Worm (Caenorhabditis elegans): ENCODE data around the gene F55C5.10.

The F55C5.10 gene

ce11 chrV:12258922-12259321 is 24.4 kb upstream of the F55C5.10 start, which contains the start of gene ugt-56:
TSS of gene ugt-56 (plus strand) at chrV:12258982.
- TF ChIP-seq nhr-129 (tag; optimal IDR thresholded peaks at IDR 0.05) (no peak), sma-9 (GFP tag; optimal IDR thresholded peaks at IDR 0.05) (no peak), sma-9 (tag; optimal IDR thresholded peaks at IDR 0.05) (no peak), sem-4 (tag; optimal IDR thresholded peaks at IDR 0.05) (no peak), nhr-23 (tag; optimal IDR thresholded peaks at IDR 0.05) (no peak)

- no peak for TF ChIP-seq unc-62 (GFP tag; optimal IDR thresholded peaks at IDR 0.05)
- TF ChIP-seq peb-1 (tag; optimal IDR thresholded peaks at IDR 0.05), result no peak
- no peak for TF ChIP-seq nhr-23 (tag; optimal IDR thresholded peaks at IDR 0.05)
- TF ChIP-seq blmp-1 (tag; optimal IDR thresholded peaks at IDR 0.05; ENCODE audit: insufficient read depth), result no peak
- TF ChIP-seq nhr-237 (tag; optimal IDR thresholded peaks at IDR 0.05), result no peak
- peak; percentile 34 for TF ChIP-seq C34F6.9 (tag; optimal IDR thresholded peaks at IDR 0.05)
- no peak for TF ChIP-seq crh-2 (tag; optimal IDR thresholded peaks at IDR 0.05)
Measured at ce11 chrV:12261377-12261776, 21.9 kb upstream of the F55C5.10 start, which contains the start of gene tbb-6. TSS of gene tbb-6 (plus strand) at chrV:12261531.

DNA sequence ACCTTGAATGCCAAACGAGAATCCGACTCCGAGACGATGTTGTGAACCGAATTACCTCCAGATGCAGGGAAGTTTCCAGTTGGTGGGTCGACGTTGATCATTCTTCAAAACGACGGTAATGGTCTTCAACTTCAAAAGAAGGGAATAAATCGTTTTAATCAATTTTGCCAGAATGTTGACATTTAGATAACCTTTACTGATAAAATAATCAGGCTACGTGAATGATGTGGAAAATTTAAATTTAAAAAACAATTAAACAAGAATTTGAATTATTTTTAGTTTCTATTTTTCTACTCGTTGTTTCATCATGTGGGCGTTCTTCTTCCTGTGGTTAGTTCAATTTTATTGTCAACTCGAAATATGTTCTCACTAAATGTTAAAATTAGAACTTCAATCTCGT is 19.6 kb upstream of the F55C5.10 start, which contains the start of gene ssp-35:
ssp-35 (minus strand) TSS at position 101 of the 400 bp plus-strand sequence.
- TF ChIP-seq R02D3.7 (tag; optimal IDR thresholded peaks at IDR 0.05), result no peak

ce11 chrV:12269272-12269767 is 14.0 kb upstream of the F55C5.10 start, which contains the start of gene twk-24:
TSS of gene twk-24 (minus strand) at chrV:12269322.
- no peak for TF ChIP-seq Y55F3AM.14 (GFP tag; optimal IDR thresholded peaks at IDR 0.05)
- peak; percentile 38 for TF ChIP-seq sma-9 (GFP tag; optimal IDR thresholded peaks at IDR 0.05)
- no peak for TF ChIP-seq sma-9 (tag; optimal IDR thresholded peaks at IDR 0.05)
- TF ChIP-seq nhr-129 (tag; optimal IDR thresholded peaks at IDR 0.05), result peak; percentile 45

- TF ChIP-seq ceh-82 (tag; optimal IDR thresholded peaks at IDR 0.05), result no peak
- no peak for TF ChIP-seq crh-2 (tag; optimal IDR thresholded peaks at IDR 0.05)
- TF ChIP-seq C34F6.9 (tag; optimal IDR thresholded peaks at IDR 0.05), result peak; percentile 25
- no peak for TF ChIP-seq nhr-237 (tag; optimal IDR thresholded peaks at IDR 0.05)
- peak in 1 of 2 experiments; percentile 22 for TF ChIP-seq lsy-2 (tag; optimal IDR thresholded peaks at IDR 0.05)
- TF ChIP-seq nhr-25 (tag; optimal IDR thresholded peaks at IDR 0.05), result no peak
- no peak for TF ChIP-seq unc-62 (GFP tag; optimal IDR thresholded peaks at IDR 0.05)
- TF ChIP-seq zag-1 (tag; optimal IDR thresholded peaks at IDR 0.05), result no peak
- TF ChIP-seq Y55F3AM.14 (GFP tag; optimal IDR thresholded peaks at IDR 0.05), result no peak
- no peak for TF ChIP-seq gmeb-1 (tag; optimal IDR thresholded peaks at IDR 0.05)
- no peak for TF ChIP-seq mbf-1 (tag; optimal IDR thresholded peaks at IDR 0.05)
- no peak for TF ChIP-seq lin-13 (GFP tag; optimal IDR thresholded peaks at IDR 0.05)
Measured at ce11 chrV:12271495-12271894, 11.8 kb upstream of the F55C5.10 start, which contains the start of the genes tsfm-1 and capg-2. TSS of gene tsfm-1 (minus strand) at chrV:12271551. TSS of gene capg-2 (plus strand) at chrV:12271873.

DNA sequence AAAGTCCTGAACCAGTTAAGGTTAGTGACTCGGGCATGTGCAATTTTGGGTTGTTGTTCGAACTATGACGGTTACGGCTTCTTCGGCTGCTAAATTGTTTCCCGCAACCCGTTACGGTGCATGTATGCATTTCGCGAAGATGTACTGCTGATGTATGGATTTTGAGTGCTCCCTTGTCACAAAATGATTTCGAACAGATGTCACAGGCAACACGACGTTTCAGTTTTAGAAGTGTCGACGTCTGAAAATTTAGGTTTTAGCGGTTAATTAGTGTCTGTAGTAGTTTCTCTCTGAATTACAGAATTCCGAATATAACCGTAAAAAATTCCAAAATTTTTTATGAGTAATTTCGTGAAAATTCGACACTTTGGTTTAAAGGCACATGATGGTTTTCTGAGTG is 7.6 kb upstream of the F55C5.10 start:
- TF ChIP-seq nhr-23 (tag; optimal IDR thresholded peaks at IDR 0.05) (no peak), snpc-4 (tag; optimal IDR thresholded peaks at IDR 0.05) (no peak), zag-1 (tag; optimal IDR thresholded peaks at IDR 0.05) (no peak), nhr-25 (tag; optimal IDR thresholded peaks at IDR 0.05) (no peak), egl-27 (tag; optimal IDR thresholded peaks at IDR 0.05) (no peak), crh-2 (tag; optimal IDR thresholded peaks at IDR 0.05) (no peak), lin-11 (tag; optimal IDR thresholded peaks at IDR 0.05) (no peak), ama-1 (optimal IDR thresholded peaks at IDR 0.05) (no peak), unc-39 (tag; optimal IDR thresholded peaks at IDR 0.05) (no peak), R02D3.7 (tag; optimal IDR thresholded peaks at IDR 0.05) (no peak), skn-1 (tag; optimal IDR thresholded peaks at IDR 0.05) (no peak), ceh-16 (tag; optimal IDR thresholded peaks at IDR 0.05) (no peak), peb-1 (tag; optimal IDR thresholded peaks at IDR 0.05) (no peak), lin-39 (tag; optimal IDR thresholded peaks at IDR 0.05) (no peak), nhr-10 (tag; optimal IDR thresholded peaks at IDR 0.05) (no peak), alr-1 (tag; optimal IDR thresholded peaks at IDR 0.05) (no peak), nhr-11 (tag; optimal IDR thresholded peaks at IDR 0.05) (no peak), unc-55 (GFP tag; optimal IDR thresholded peaks at IDR 0.05) (no peak), dmd-4 (tag; optimal IDR thresholded peaks at IDR 0.05) (no peak)

Data from whole organism, L2 larva.